Worm (Caenorhabditis elegans): ENCODE results near the gene Y39A1A.10.

ce11 chrIII:10671894-10672293 is 39.4 kb downstream of the Y39A1A.10 start:
- TF ChIP-seq him-1 (tag; optimal IDR thresholded peaks at IDR 0.05) (no peak), W03F9.2 (tag; optimal IDR thresholded peaks at IDR 0.05) (no peak)

Measured in whole organism, L4/young adult.